Fruit fly (Drosophila melanogaster) whole organism, embryonic: ENCODE data around the gene CG8236.
A peak's percentile ranks its signal among the peaks of the same experiment; 100 is the strongest.

ENCODE experiments used
- Ada2b ChIP-seq: fragments of 200-800 bp; sonication (Bioruptor generic); IDR thresholded peaks from 2 replicates; pipeline ENCODE4 v1.3.6; 2022; ENCODE audit warnings: missing biosample characterization, missing genetic modification characterization
- Bdp1 ChIP-seq: fragments of 200-800 bp; sonication (Bioruptor generic); optimal IDR thresholded peaks from 3 replicates; lab custom pipeline; 2016; ENCODE audit warnings: missing biosample characterization, missing genetic modification characterization
- CG10321 ChIP-seq: fragments of 200-800 bp; sonication (Bioruptor generic); IDR thresholded peaks from 2 replicates; pipeline ENCODE4 v1.3.6; 2022; ENCODE audit warnings: missing biosample characterization, missing genetic modification characterization
- CG11398 ChIP-seq: fragments of 200-800 bp; sonication (Bioruptor generic); optimal IDR thresholded peaks from 2 replicates; lab custom pipeline; 2016; ENCODE audit warnings: missing biosample characterization, missing genetic modification characterization
- CG12155 ChIP-seq: fragments of 200-800 bp; sonication (Bioruptor generic); optimal IDR thresholded peaks from 3 replicates; lab custom pipeline; 2016; ENCODE audit warnings: missing biosample characterization, missing genetic modification characterization
- CG12659 ChIP-seq: fragments of 200-800 bp; sonication (Bioruptor generic); optimal IDR thresholded peaks from 3 replicates; lab custom pipeline; 2017; ENCODE audit warnings: mild to moderate bottlenecking, missing biosample characterization, missing genetic modification reagents, missing genetic modification characterization
- CG13123 ChIP-seq: fragments of 200-800 bp; sonication (Bioruptor generic); optimal IDR thresholded peaks from 2 replicates; lab custom pipeline; 2016; ENCODE audit warnings: missing biosample characterization, missing genetic modification characterization
- CG14441 ChIP-seq: fragments of 200-800 bp; sonication (Bioruptor generic); IDR thresholded peaks from 2 replicates; pipeline ENCODE4 v1.3.6; 2022; ENCODE audit warnings: missing biosample characterization, missing genetic modification characterization
- CG15073 ChIP-seq: fragments of 200-800 bp; sonication (Bioruptor generic); optimal IDR thresholded peaks from 2 replicates; lab custom pipeline; 2016; ENCODE audit warnings: missing biosample characterization, missing genetic modification characterization
- CG15601 ChIP-seq: fragments of 200-800 bp; sonication (Bioruptor generic); optimal IDR thresholded peaks from 3 replicates; lab custom pipeline; 2019; ENCODE audit warnings: missing biosample characterization, mild to moderate bottlenecking, missing genetic modification characterization, moderate library complexity
- CG17361 ChIP-seq: fragments of 200-800 bp; sonication (Bioruptor generic); IDR thresholded peaks from 3 replicates; pipeline ENCODE4 v1.3.6; 2022; ENCODE audit warnings: missing biosample characterization, missing genetic modification characterization
- CG17385 ChIP-seq: fragments of 200-800 bp; sonication (Bioruptor generic); optimal IDR thresholded peaks from 3 replicates; lab custom pipeline; 2018; ENCODE audit warnings: missing biosample characterization, mild to moderate bottlenecking, missing genetic modification characterization
- CG1792 ChIP-seq: fragments of 200-800 bp; sonication (Bioruptor generic); optimal IDR thresholded peaks from 2 replicates; lab custom pipeline; 2016; ENCODE audit warnings: missing biosample characterization, missing genetic modification characterization
- CG3163 ChIP-seq: fragments of 200-800 bp; sonication (Bioruptor generic); optimal IDR thresholded peaks from 3 replicates; lab custom pipeline; 2016; ENCODE audit warnings: missing biosample characterization, missing genetic modification characterization
- CG32532 ChIP-seq: fragments of 200-800 bp; sonication (Bioruptor generic); IDR thresholded peaks from 2 replicates; pipeline ENCODE4 v1.3.6; 2022; ENCODE audit warnings: missing biosample characterization, missing genetic modification characterization
- CG4854 ChIP-seq: fragments of 200-800 bp; sonication (Bioruptor generic); optimal IDR thresholded peaks from 2 replicates; lab custom pipeline; 2016; ENCODE audit warnings: missing biosample characterization, missing genetic modification characterization, inconsistent platforms
- CG5180 ChIP-seq: fragments of 200-800 bp; sonication (Bioruptor generic); optimal IDR thresholded peaks from 3 replicates; lab custom pipeline; 2017; ENCODE audit warnings: missing biosample characterization, missing genetic modification characterization, mild to moderate bottlenecking, moderate library complexity, missing genetic modification reagents
- CG6683 ChIP-seq: fragments of 200-800 bp; sonication (Bioruptor generic); optimal IDR thresholded peaks from 2 replicates; lab custom pipeline; 2017; ENCODE audit warnings: missing biosample characterization, mild to moderate bottlenecking, missing genetic modification characterization, missing genetic modification reagents
- CG7357 ChIP-seq: fragments of 200-800 bp; sonication (Bioruptor generic); IDR thresholded peaks from 3 replicates; pipeline ENCODE4 v1.3.6; 2022; ENCODE audit warnings: missing biosample characterization, missing genetic modification characterization
- CG9437 ChIP-seq: fragments of 200-800 bp; sonication (Bioruptor generic); optimal IDR thresholded peaks from 2 replicates; lab custom pipeline; 2018; ENCODE audit warnings: missing biosample characterization, mild to moderate bottlenecking, missing genetic modification characterization
- CG9932 ChIP-seq: fragments of 200-800 bp; sonication (Bioruptor generic); IDR thresholded peaks from 2 replicates; pipeline ENCODE4 v1.3.6; 2022; ENCODE audit warnings: missing biosample characterization, missing genetic modification characterization
- Camta ChIP-seq: fragments of 200-800 bp; sonication (Bioruptor generic); optimal IDR thresholded peaks from 2 replicates; lab custom pipeline; 2016; ENCODE audit warnings: missing biosample characterization, missing genetic modification characterization
- Chrac-16 ChIP-seq: fragments of 200-800 bp; sonication (Bioruptor generic); optimal IDR thresholded peaks from 3 replicates; lab custom pipeline; 2016; ENCODE audit warnings: missing biosample characterization, missing genetic modification characterization
- D19B ChIP-seq: fragments of 200-800 bp; sonication (Bioruptor generic); optimal IDR thresholded peaks from 2 replicates; lab custom pipeline; 2017; ENCODE audit warnings: missing biosample characterization, mild to moderate bottlenecking, missing genetic modification characterization
- Deaf1 ChIP-seq: fragments of 200-800 bp; optimal IDR thresholded peaks from 3 replicates; lab custom pipeline; 2019; ENCODE audit warnings: missing biosample characterization, mild to moderate bottlenecking, missing genetic modification characterization, moderate library complexity
- Doc2 ChIP-seq: fragments of 200-800 bp; sonication (Bioruptor generic); IDR thresholded peaks from 2 replicates; pipeline ENCODE4 v1.3.6; 2022; ENCODE audit warnings: missing biosample characterization, missing genetic modification characterization
- Drgx ChIP-seq: fragments of 200-800 bp; sonication (Bioruptor generic); IDR thresholded peaks from 2 replicates; pipeline ENCODE4 v1.3.6; 2022; ENCODE audit warnings: missing biosample characterization, missing genetic modification characterization
- E2f1 ChIP-seq: fragments of 200-800 bp; sonication (Bioruptor generic); IDR thresholded peaks from 2 replicates; pipeline ENCODE4 v1.3.6; 2022; ENCODE audit warnings: missing biosample characterization, missing genetic modification characterization
- E2f2 ChIP-seq: fragments of 200-800 bp; sonication (Bioruptor generic); IDR thresholded peaks from 2 replicates; pipeline ENCODE4 v1.3.6; 2022; ENCODE audit warnings: missing biosample characterization, missing genetic modification characterization
- HLH3B ChIP-seq: fragments of 200-800 bp; sonication (Bioruptor generic); IDR thresholded peaks from 2 replicates; pipeline ENCODE4 v1.3.6; 2022; ENCODE audit warnings: missing biosample characterization, missing genetic modification characterization
- Hr3 ChIP-seq: fragments of 200-800 bp; sonication (Bioruptor generic); optimal IDR thresholded peaks from 3 replicates; lab custom pipeline; 2016; ENCODE audit warnings: missing biosample characterization, missing genetic modification characterization
- Lhr ChIP-seq: fragments of 200-800 bp; sonication (Bioruptor generic); optimal IDR thresholded peaks from 3 replicates; lab custom pipeline; 2017; ENCODE audit warnings: mild to moderate bottlenecking, missing biosample characterization, missing genetic modification reagents, missing genetic modification characterization
- Ptx1 ChIP-seq: fragments of 200-800 bp; sonication (Bioruptor generic); IDR thresholded peaks from 2 replicates; pipeline ENCODE4 v1.3.6; 2022; ENCODE audit warnings: missing biosample characterization, missing genetic modification characterization
- Ssrp ChIP-seq: fragments of 200-800 bp; sonication (Bioruptor generic); optimal IDR thresholded peaks from 2 replicates; lab custom pipeline; 2018; ENCODE audit warnings: missing biosample characterization, mild to moderate bottlenecking, missing genetic modification characterization, moderate library complexity
- TFAM ChIP-seq: fragments of 200-800 bp; sonication (Bioruptor generic); optimal IDR thresholded peaks from 2 replicates; lab custom pipeline; 2017; ENCODE audit warnings: missing biosample characterization, missing genetic modification characterization, inconsistent platforms
- bab2 ChIP-seq: fragments of 200-800 bp; sonication (Bioruptor generic); optimal IDR thresholded peaks from 2 replicates; lab custom pipeline; 2016; ENCODE audit warnings: missing biosample characterization, missing genetic modification characterization
- caup ChIP-seq: fragments of 200-800 bp; sonication (Bioruptor generic); optimal IDR thresholded peaks from 3 replicates; lab custom pipeline; 2017; ENCODE audit warnings: missing biosample characterization, mild to moderate bottlenecking, missing genetic modification characterization, moderate library complexity; ENCODE audit not compliant: severe bottlenecking
- croc ChIP-seq: fragments of 200-800 bp; sonication (Bioruptor generic); conservative IDR thresholded peaks from 3 replicates; pipeline ENCODE4 v1.3.6; 2022; ENCODE audit warnings: missing biosample characterization, missing genetic modification characterization
- ewg ChIP-seq: fragments of 200-800 bp; sonication (Bioruptor generic); optimal IDR thresholded peaks from 3 replicates; lab custom pipeline; 2017; ENCODE audit warnings: mild to moderate bottlenecking, missing biosample characterization, missing genetic modification reagents, missing genetic modification characterization
- exex ChIP-seq: fragments of 200-800 bp; sonication (Bioruptor generic); optimal IDR thresholded peaks from 4 replicates; lab custom pipeline; 2018; ENCODE audit warnings: missing biosample characterization, mild to moderate bottlenecking, missing genetic modification characterization, moderate library complexity
- h ChIP-seq: fragments of >200 bp; optimal IDR thresholded peaks from 2 replicates; lab custom pipeline; 2017
- klu ChIP-seq: fragments of 200-800 bp; sonication (Bioruptor generic); IDR thresholded peaks from 2 replicates; pipeline ENCODE4 v1.3.6; 2022; ENCODE audit warnings: missing biosample characterization, missing genetic modification characterization
- lov ChIP-seq, 2 experiments: fragments of 200-800 bp in 1 of 2; fragments of >200 bp in 1 of 2; sonication (Bioruptor generic) in 1 of 2; IDR thresholded peaks in 1 of 2; optimal IDR thresholded peaks in 1 of 2; 2 replicates in 1 of 2; 3 replicates in 1 of 2; pipeline versions ENCODE4 v1.3.6 to Lab custom; 2017 to 2022; ENCODE audit warnings: missing biosample characterization in 1 of 2, missing genetic modification characterization in 1 of 2
- nerfin-2 ChIP-seq: fragments of 200-800 bp; sonication (Bioruptor generic); IDR thresholded peaks from 2 replicates; pipeline ENCODE4 v1.3.6; 2022; ENCODE audit warnings: missing biosample characterization, missing genetic modification characterization; ENCODE audit not compliant: partially characterized antibody
- pfk ChIP-seq: fragments of 200-800 bp; sonication (Bioruptor generic); optimal IDR thresholded peaks from 2 replicates; lab custom pipeline; 2018; ENCODE audit warnings: missing biosample characterization, mild to moderate bottlenecking, missing genetic modification characterization, moderate library complexity
- prd ChIP-seq, 3 experiments: fragments of >200 bp in 2 of 3; fragments of 200-800 bp in 1 of 3; sonication (Bioruptor generic) in 1 of 3; optimal IDR thresholded peaks in 2 of 3; IDR thresholded peaks in 1 of 3; 2 replicates in 2 of 3; 3 replicates in 1 of 3; pipeline versions ENCODE4 v1.3.6 to Lab custom; 2017 to 2022; ENCODE audit warnings: missing biosample characterization in 1 of 3, missing genetic modification characterization in 1 of 3
- sens-2 ChIP-seq: fragments of 200-800 bp; sonication (Bioruptor generic); IDR thresholded peaks from 2 replicates; pipeline ENCODE4 v1.3.6; 2022; ENCODE audit warnings: missing biosample characterization, missing genetic modification characterization
- shn ChIP-seq: fragments of 200-800 bp; sonication (Bioruptor generic); optimal IDR thresholded peaks from 3 replicates; lab custom pipeline; 2016; ENCODE audit warnings: missing biosample characterization, missing genetic modification characterization
- sima ChIP-seq: fragments of 200-800 bp; sonication (Bioruptor generic); optimal IDR thresholded peaks from 2 replicates; lab custom pipeline; 2016; ENCODE audit warnings: missing biosample characterization, missing genetic modification characterization

Gene CG8236

DNA sequence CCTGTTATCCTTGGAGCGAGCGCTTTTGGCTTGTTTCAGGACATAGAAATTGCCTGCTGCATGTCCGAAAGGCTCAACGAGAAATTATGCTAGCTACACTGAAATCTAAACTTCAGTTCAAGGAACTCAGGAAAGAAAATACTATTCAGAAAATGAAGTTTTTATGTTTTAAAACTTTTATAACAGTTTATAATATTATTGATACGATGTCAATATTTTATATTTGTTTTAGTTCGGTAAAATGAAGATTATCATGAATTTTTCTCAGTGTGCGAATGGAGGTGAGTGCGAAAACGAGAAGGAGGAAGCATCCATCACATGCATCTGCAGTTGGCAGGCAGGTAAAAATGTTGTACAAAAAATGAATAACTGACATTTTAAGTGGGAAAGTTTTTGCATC, 22.8 kb upstream of the CG8236 start (continued):
- 0 out of 2 replicates have a peak, but pooled peaks have one; percentile 21 for TF ChIP-seq CG10321 (GFP tag; lab: Robert Waterston, UW)
- TF ChIP-seq Doc2: no peak
- peak; percentile 22 for TF ChIP-seq bab2 (GFP tag; lab: Kevin White, UChicago)
- peak; percentile 35 for TF ChIP-seq CG13123
- TF ChIP-seq CG12659 (GFP tag; lab: Kevin White, UChicago): peak; percentile 23
- TF ChIP-seq CG6683: no peak
- TF ChIP-seq ewg (GFP tag; lab: Kevin White, UChicago): peak; percentile 33
- TF ChIP-seq nerfin-2: no peak
- peak; percentile 36; the same call in 1 of the 2 replicates for TF ChIP-seq CG9932 (GFP tag; lab: Robert Waterston, UW)
- peak; percentile 27 for TF ChIP-seq CG5180 (GFP tag; lab: Kevin White, UChicago)
- TF ChIP-seq Chrac-16: peak; percentile 48
- TF ChIP-seq Ada2b (GFP tag; lab: Robert Waterston, UW): peak; percentile 73
- no peak for TF ChIP-seq prd (optimal IDR thresholded peaks at IDR 0.05; lab: Kevin White, UChicago)
- TF ChIP-seq prd (GFP tag; IDR thresholded peaks at IDR 0.05; lab: Robert Waterston, UW): peak; percentile 88
- peak; percentile 22 for TF ChIP-seq Lhr (GFP tag; lab: Kevin White, UChicago)
- TF ChIP-seq CG1792 (GFP tag; lab: Kevin White, UChicago): no peak
- TF ChIP-seq klu (GFP tag; lab: Robert Waterston, UW): 0 out of 2 replicates have a peak, but pooled peaks have one; percentile 33
- no peak for TF ChIP-seq TFAM (GFP tag; lab: Kevin White, UChicago)
- TF ChIP-seq Drgx (GFP tag; lab: Robert Waterston, UW): peak; percentile 81
- TF ChIP-seq E2f2 (GFP tag; lab: Robert Waterston, UW): peak; percentile 37; the same call in 1 of the 2 replicates
- no peak for TF ChIP-seq CG15073 (GFP tag; lab: Kevin White, UChicago)
- peak; percentile 56; the same call in 1 of the 2 replicates for TF ChIP-seq E2f1
- TF ChIP-seq caup (GFP tag; lab: Kevin White, UChicago): peak; percentile 2
- no peak for TF ChIP-seq CG4854 (GFP tag; lab: Kevin White, UChicago)
- TF ChIP-seq Bdp1 (GFP tag; lab: Kevin White, UChicago): no peak
- peak; percentile 46; the same call in 1 of the 3 replicates for TF ChIP-seq croc
- TF ChIP-seq CG32532 (GFP tag; lab: Robert Waterston, UW): peak; percentile 40; the same call in 1 of the 2 replicates
- TF ChIP-seq lov (optimal IDR thresholded peaks at IDR 0.05; lab: Kevin White, UChicago): no peak
- TF ChIP-seq lov (GFP tag; IDR thresholded peaks at IDR 0.05; lab: Robert Waterston, UW): no peak
- peak; percentile 72 for TF ChIP-seq HLH3B (GFP tag; lab: Robert Waterston, UW)
- no peak for TF ChIP-seq CG14441 (GFP tag; lab: Robert Waterston, UW)
- TF ChIP-seq shn: no peak
- TF ChIP-seq CG12155 (GFP tag; lab: Kevin White, UChicago): peak; percentile 29
- peak; percentile 39; the same call in 1 of the 2 replicates for TF ChIP-seq sens-2
- TF ChIP-seq pfk (GFP tag; lab: Kevin White, UChicago): no peak
- peak; percentile 27 for TF ChIP-seq Deaf1
- TF ChIP-seq Ptx1 (GFP tag; lab: Robert Waterston, UW): peak; percentile 56; the same call in 1 of the 2 replicates
- TF ChIP-seq CG11398: no peak
- TF ChIP-seq Camta (GFP tag; lab: Kevin White, UChicago): peak; percentile 45
- TF ChIP-seq sima (GFP tag; lab: Kevin White, UChicago): no peak
- no peak for TF ChIP-seq D19B
- no peak for TF ChIP-seq CG9437
- TF ChIP-seq Hr3 (GFP tag; lab: Kevin White, UChicago): peak; percentile 49
- TF ChIP-seq CG3163 (GFP tag; lab: Kevin White, UChicago): no peak
- TF ChIP-seq h (lab: Kevin White, UChicago): no peak
- TF ChIP-seq CG15601 (tag; lab: Kevin White, UChicago): peak; percentile 55
- no peak for TF ChIP-seq exex (tag; lab: Kevin White, UChicago)
- TF ChIP-seq CG7357: no peak
- peak; percentile 64 for TF ChIP-seq CG17385 (GFP tag; lab: Kevin White, UChicago)
- peak; percentile 72 for TF ChIP-seq Ssrp (tag; lab: Kevin White, UChicago)
- TF ChIP-seq CG17361 (GFP tag; lab: Robert Waterston, UW): peak; percentile 71; the same call in 2 of the 3 replicates
